Fruit fly (Drosophila melanogaster) whole organism, prepupa: ENCODE results near the gene CG42504.
A peak's percentile ranks its signal among the peaks of the same experiment; 100 is the strongest.

ENCODE experiments used
- Blimp-1 ChIP-seq: fragments of 200-800 bp; sonication (Bioruptor generic); optimal IDR thresholded peaks from 3 replicates; lab custom pipeline; 2017; ENCODE audit warnings: missing biosample characterization, missing genetic modification characterization, mild to moderate bottlenecking, moderate library complexity, missing genetic modification reagents
- CG10631 ChIP-seq: fragments of 200-800 bp; sonication (Bioruptor generic); optimal IDR thresholded peaks from 2 replicates; lab custom pipeline; 2016; ENCODE audit warnings: missing biosample characterization, missing genetic modification characterization
- CG10669 ChIP-seq: fragments of 200-800 bp; sonication (Bioruptor generic); optimal IDR thresholded peaks from 3 replicates; lab custom pipeline; 2018; ENCODE audit warnings: missing biosample characterization, mild to moderate bottlenecking, missing genetic modification characterization, moderate library complexity
- CG11762 ChIP-seq: fragments of 200-800 bp; sonication (Bioruptor generic); optimal IDR thresholded peaks from 3 replicates; lab custom pipeline; 2016; ENCODE audit warnings: missing biosample characterization, missing genetic modification characterization; ENCODE audit not compliant: insufficient read depth
- CG11902 ChIP-seq: fragments of 200-800 bp; sonication (Bioruptor generic); optimal IDR thresholded peaks from 3 replicates; lab custom pipeline; 2016; ENCODE audit warnings: missing biosample characterization, missing genetic modification characterization
- CG1621 ChIP-seq: fragments of 200-800 bp; sonication (Bioruptor generic); optimal IDR thresholded peaks from 3 replicates; lab custom pipeline; 2018; ENCODE audit warnings: missing biosample characterization, mild to moderate bottlenecking, missing genetic modification characterization
- CG16779 ChIP-seq: fragments of 200-800 bp; sonication (Bioruptor generic); optimal IDR thresholded peaks from 3 replicates; lab custom pipeline; 2017; ENCODE audit warnings: missing biosample characterization, mild to moderate bottlenecking, missing genetic modification characterization
- CG32006 ChIP-seq: fragments of 200-800 bp; sonication (Bioruptor generic); optimal IDR thresholded peaks from 3 replicates; lab custom pipeline; 2017; ENCODE audit warnings: missing biosample characterization, mild to moderate bottlenecking, missing genetic modification characterization
- CG3919 ChIP-seq: fragments of 200-800 bp; sonication (Bioruptor generic); optimal IDR thresholded peaks from 3 replicates; lab custom pipeline; 2016; ENCODE audit warnings: missing biosample characterization, missing genetic modification characterization
- CG4318 ChIP-seq: fragments of 200-800 bp; sonication (Bioruptor generic); optimal IDR thresholded peaks from 3 replicates; lab custom pipeline; 2017; ENCODE audit warnings: missing biosample characterization, mild to moderate bottlenecking, missing genetic modification characterization
- CG6163 ChIP-seq: fragments of 200-800 bp; sonication (Bioruptor generic); IDR thresholded peaks from 3 replicates; pipeline ENCODE4 v1.3.6; 2022; ENCODE audit warnings: missing biosample characterization, missing genetic modification characterization
- CG6276 ChIP-seq: fragments of 200-800 bp; sonication (Bioruptor generic); optimal IDR thresholded peaks from 2 replicates; lab custom pipeline; 2017; ENCODE audit warnings: missing biosample characterization, mild to moderate bottlenecking, missing genetic modification characterization
- CG6792 ChIP-seq: fragments of 200-800 bp; sonication (Bioruptor generic); optimal IDR thresholded peaks from 3 replicates; lab custom pipeline; 2016; ENCODE audit warnings: missing biosample characterization, missing genetic modification characterization
- CG6854 ChIP-seq: fragments of 200-800 bp; sonication (Bioruptor generic); optimal IDR thresholded peaks from 2 replicates; lab custom pipeline; 2017; ENCODE audit warnings: missing biosample characterization, mild to moderate bottlenecking, missing genetic modification characterization
- CG7368 ChIP-seq: fragments of 200-800 bp; sonication (Bioruptor generic); optimal IDR thresholded peaks from 3 replicates; lab custom pipeline; 2016; ENCODE audit warnings: missing biosample characterization, missing genetic modification characterization
- CG8632 ChIP-seq: fragments of 200-800 bp; sonication (Bioruptor generic); optimal IDR thresholded peaks from 3 replicates; lab custom pipeline; 2016; ENCODE audit warnings: missing biosample characterization, missing genetic modification characterization
- CG9139 ChIP-seq: fragments of 200-800 bp; sonication (Bioruptor generic); optimal IDR thresholded peaks from 3 replicates; lab custom pipeline; 2017; ENCODE audit warnings: missing biosample characterization, mild to moderate bottlenecking, missing genetic modification characterization
- Eip75B ChIP-seq: fragments of 200-800 bp; sonication (Bioruptor generic); optimal IDR thresholded peaks from 3 replicates; lab custom pipeline; 2016; ENCODE audit warnings: missing biosample characterization, missing genetic modification characterization
- Eip78C ChIP-seq: fragments of 200-800 bp; sonication (Bioruptor generic); peaks from one replicate; lab custom pipeline; 2016; ENCODE audit warnings: missing biosample characterization, missing genetic modification characterization
- Eip93F ChIP-seq: fragments of 200-800 bp; sonication (Bioruptor generic); optimal IDR thresholded peaks from 2 replicates; lab custom pipeline; 2016; ENCODE audit warnings: missing biosample characterization, mild to moderate bottlenecking, missing genetic modification characterization
- Ets21C ChIP-seq: fragments of 200-800 bp; sonication (Bioruptor generic); optimal IDR thresholded peaks from 3 replicates; lab custom pipeline; 2016; ENCODE audit warnings: missing biosample characterization, missing genetic modification characterization
- Ets96B ChIP-seq: fragments of 200-800 bp; optimal IDR thresholded peaks from 2 replicates; lab custom pipeline; 2019; ENCODE audit warnings: missing biosample characterization, mild to moderate bottlenecking, missing genetic modification characterization, moderate library complexity
- Hr38 ChIP-seq: sonication (Bioruptor generic); optimal IDR thresholded peaks from 2 replicates; lab custom pipeline; 2016; ENCODE audit warnings: missing biosample characterization, missing genetic modification characterization
- Hr39 ChIP-seq: fragments of 200-800 bp; sonication (Bioruptor generic); optimal IDR thresholded peaks from 2 replicates; lab custom pipeline; 2016; ENCODE audit warnings: missing biosample characterization, missing genetic modification characterization
- Met ChIP-seq: fragments of 200-800 bp; sonication (Bioruptor generic); optimal IDR thresholded peaks from 3 replicates; lab custom pipeline; 2016; ENCODE audit warnings: missing biosample characterization, missing genetic modification characterization
- Sox14 ChIP-seq: fragments of 200-800 bp; sonication (Bioruptor generic); optimal IDR thresholded peaks from 3 replicates; lab custom pipeline; 2016; ENCODE audit warnings: missing biosample characterization, missing genetic modification characterization
- Sox15 ChIP-seq: fragments of 200-800 bp; sonication (Bioruptor generic); optimal IDR thresholded peaks from 3 replicates; lab custom pipeline; 2016; ENCODE audit warnings: missing biosample characterization, missing genetic modification characterization
- achi ChIP-seq: fragments of 200-800 bp; sonication (Bioruptor generic); optimal IDR thresholded peaks from 3 replicates; lab custom pipeline; 2016; ENCODE audit warnings: missing biosample characterization, missing genetic modification characterization
- acj6 ChIP-seq: fragments of 200-800 bp; sonication (Bioruptor generic); optimal IDR thresholded peaks from 3 replicates; lab custom pipeline; 2016; ENCODE audit warnings: missing biosample characterization, missing genetic modification characterization
- cyc ChIP-seq: fragments of 200-800 bp; sonication (Bioruptor generic); optimal IDR thresholded peaks from 3 replicates; lab custom pipeline; 2016; ENCODE audit warnings: missing biosample characterization, missing genetic modification characterization
- eg ChIP-seq: fragments of 200-800 bp; sonication (Bioruptor generic); IDR thresholded peaks from 3 replicates; pipeline ENCODE4 v1.3.6; 2022; ENCODE audit warnings: missing biosample characterization, missing genetic modification characterization
- esn ChIP-seq: fragments of 200-800 bp; sonication (Bioruptor generic); optimal IDR thresholded peaks from 2 replicates; lab custom pipeline; 2016; ENCODE audit warnings: missing biosample characterization, mild to moderate bottlenecking, missing genetic modification characterization, moderate library complexity
- fkh ChIP-seq: fragments of 200-800 bp; sonication (Bioruptor generic); optimal IDR thresholded peaks from 3 replicates; lab custom pipeline; 2017; ENCODE audit warnings: missing biosample characterization, mild to moderate bottlenecking, missing genetic modification characterization, moderate library complexity
- lz ChIP-seq: fragments of 200-800 bp; sonication (Bioruptor generic); optimal IDR thresholded peaks from 3 replicates; lab custom pipeline; 2016; ENCODE audit warnings: missing biosample characterization, missing genetic modification characterization
- net ChIP-seq: fragments of 200-800 bp; sonication (Bioruptor generic); optimal IDR thresholded peaks from 3 replicates; lab custom pipeline; 2016; ENCODE audit warnings: missing biosample characterization, missing genetic modification characterization
- pdm3 ChIP-seq: fragments of 200-800 bp; sonication (Bioruptor generic); optimal IDR thresholded peaks from 3 replicates; lab custom pipeline; 2016; ENCODE audit warnings: missing biosample characterization, missing genetic modification characterization
- ss ChIP-seq, 2 experiments: fragments of 200-800 bp; sonication (Bioruptor generic); optimal IDR thresholded peaks; 2 replicates in 1 of 2; 3 replicates in 1 of 2; lab custom pipeline; 2017 to 2018; ENCODE audit warnings: mild to moderate bottlenecking in 2 of 2, missing biosample characterization in 2 of 2, missing genetic modification characterization in 2 of 2, moderate library complexity in 1 of 2
- svp ChIP-seq: fragments of 200-800 bp; sonication (Bioruptor generic); peaks from one replicate; lab custom pipeline; 2016; ENCODE audit warnings: missing biosample characterization, missing genetic modification characterization
- vri ChIP-seq: fragments of 200-800 bp; sonication (Bioruptor generic); optimal IDR thresholded peaks from 3 replicates; lab custom pipeline; 2016; ENCODE audit warnings: missing biosample characterization, mild to moderate bottlenecking, missing genetic modification characterization

CG42504 gene

DNA sequence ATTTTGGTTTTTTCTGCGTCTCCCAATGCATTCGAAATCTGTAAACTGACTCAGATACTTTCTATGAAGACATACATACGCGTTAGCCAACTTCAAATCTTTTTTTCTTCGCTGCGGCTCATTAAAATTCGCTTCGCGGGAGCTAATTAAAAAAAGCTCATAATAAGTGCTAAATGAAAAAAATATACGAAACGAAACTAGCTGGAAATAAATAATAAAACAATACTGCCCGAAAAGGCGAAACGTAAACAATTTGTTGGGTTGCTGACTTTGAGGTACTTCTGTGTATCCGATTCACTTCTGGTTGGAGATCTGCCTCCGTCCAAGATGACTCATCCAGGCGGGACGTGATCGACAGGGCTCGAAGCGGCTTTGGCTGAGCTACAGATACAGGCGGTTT, 41.6 kb downstream of the CG42504 start:
- no peak for TF ChIP-seq cyc (GFP tag; lab: Kevin White, UChicago)
- no peak for TF ChIP-seq Sox14 (GFP tag; lab: Kevin White, UChicago)
- TF ChIP-seq CG4318 = no peak
- no peak for TF ChIP-seq net (GFP tag; lab: Kevin White, UChicago)
- TF ChIP-seq Eip93F (GFP tag; lab: Kevin White, UChicago) = no peak
- TF ChIP-seq acj6 (GFP tag; lab: Kevin White, UChicago) = no peak
- TF ChIP-seq Hr38 (GFP tag; lab: Kevin White, UChicago) = no peak
- no peak for TF ChIP-seq Ets96B (tag; lab: Kevin White, UChicago)
- no peak for TF ChIP-seq CG3919
- no peak for TF ChIP-seq ss (GFP tag; optimal IDR thresholded peaks at IDR 0.05; lab: Kevin White, UChicago)
- no peak for TF ChIP-seq achi
- TF ChIP-seq Hr39 (GFP tag; lab: Kevin White, UChicago) = no peak
- TF ChIP-seq CG10669 (GFP tag; lab: Kevin White, UChicago) = no peak
- no peak for TF ChIP-seq Eip78C (GFP tag; lab: Kevin White, UChicago)
- TF ChIP-seq fkh (GFP tag; lab: Kevin White, UChicago) = no peak
- TF ChIP-seq CG10631 (GFP tag; lab: Kevin White, UChicago) = no peak
- TF ChIP-seq CG7368 (GFP tag; lab: Kevin White, UChicago) = no peak

DNA sequence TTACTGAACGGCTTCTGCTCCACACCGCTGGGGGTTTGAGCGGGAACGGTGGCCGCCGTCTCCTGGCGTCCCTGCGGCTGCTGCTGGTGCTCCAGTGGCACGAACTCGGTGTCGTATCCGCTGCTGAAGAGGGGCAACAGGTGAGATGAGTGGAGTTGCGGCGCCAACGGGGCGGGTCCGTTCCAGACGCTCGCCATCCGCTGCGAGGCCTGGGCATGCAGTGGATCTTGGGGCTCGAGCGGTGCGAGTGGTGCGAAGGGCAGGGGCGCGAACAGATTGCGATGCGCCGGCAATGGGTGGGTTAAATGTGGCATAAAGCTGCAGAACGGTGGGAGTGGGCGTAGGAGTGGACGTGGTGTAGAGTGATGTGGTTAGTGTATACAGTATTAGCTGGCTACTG, 42.4 kb downstream of the CG42504 start:
- TF ChIP-seq CG6276 (no peak), CG6163 (GFP tag; lab: Robert Waterston, UW) (0 out of 3 replicates have a peak, but pooled peaks have one; percentile 24), CG8632 (no peak)

- TF ChIP-seq CG10631 (GFP tag; lab: Kevin White, UChicago) (no peak), pdm3 (GFP tag; lab: Kevin White, UChicago) (no peak), Eip78C (GFP tag; lab: Kevin White, UChicago) (peak; percentile 75), CG10669 (GFP tag; lab: Kevin White, UChicago) (no peak), svp (GFP tag; lab: Kevin White, UChicago) (peak; percentile 99), Blimp-1 (no peak), eg (GFP tag; lab: Robert Waterston, UW) (no peak), CG32006 (no peak), lz (no peak), CG11902 (no peak), Met (GFP tag; lab: Kevin White, UChicago) (no peak), achi (no peak), esn (no peak), ss (GFP tag; optimal IDR thresholded peaks at IDR 0.05; lab: Kevin White, UChicago) (peak in 1 of 2 experiments; percentile 22), CG6792 (no peak), acj6 (GFP tag; lab: Kevin White, UChicago) (no peak), CG1621 (tag; lab: Kevin White, UChicago) (no peak), CG6854 (no peak), vri (GFP tag; lab: Kevin White, UChicago) (no peak), Ets21C (GFP tag; lab: Kevin White, UChicago) (no peak), CG16779 (tag; lab: Kevin White, UChicago) (no peak), fkh (GFP tag; lab: Kevin White, UChicago) (no peak), CG8632 (no peak)
- TF ChIP-seq, all 60 proteins: peak for 3
These were observed 46.7 kb downstream of the CG42504 start for dm6 chr3R:11984862-11985261.

- no peak for TF ChIP-seq Sox15 (GFP tag; lab: Kevin White, UChicago)
- TF ChIP-seq Hr38 (GFP tag; lab: Kevin White, UChicago) = no peak
- no peak for TF ChIP-seq CG9139 (GFP tag; lab: Kevin White, UChicago)
- no peak for TF ChIP-seq Hr39 (GFP tag; lab: Kevin White, UChicago)
- TF ChIP-seq Eip75B (GFP tag; lab: Kevin White, UChicago) = no peak
- TF ChIP-seq CG11762 = no peak
- TF ChIP-seq, all 60 proteins: peak for 0
These were observed 47.1 kb downstream of the CG42504 start, which contains the start of gene CG3397 for dm6 chr3R:11984441-11984840. CG3397 (minus strand) TSS chr3R:11984541.
